Worm (Caenorhabditis elegans) whole organism, L1 larva: ENCODE measurements around the gene Y75B8A.32.

Experiments
- C04F5.9 ChIP-seq: sonication (generic microtip); optimal IDR thresholded peaks from 2 replicates; lab custom pipeline; 2016; ENCODE audit warnings: missing genetic modification characterization, missing compliant biosample characterization
- C16A3.4 ChIP-seq: fragments of 150-350 bp; optimal IDR thresholded peaks from 2 replicates; lab custom pipeline; 2014; ENCODE audit warnings: missing biosample characterization, missing genetic modification characterization
- alr-1 ChIP-seq: fragments of 200-800 bp; sonication (Bioruptor generic); optimal IDR thresholded peaks from 2 replicates; lab custom pipeline; 2018; ENCODE audit warnings: borderline replicate concordance, mild to moderate bottlenecking, missing genetic modification characterization, missing compliant biosample characterization
- ceh-8 ChIP-seq: fragments of 200-800 bp; sonication (Bioruptor generic); optimal IDR thresholded peaks from 2 replicates; lab custom pipeline; 2018; ENCODE audit warnings: mild to moderate bottlenecking, missing genetic modification characterization, moderate library complexity, missing compliant biosample characterization
- ceh-90 ChIP-seq: sonication (generic microtip); optimal IDR thresholded peaks from 2 replicates; lab custom pipeline; 2016; ENCODE audit warnings: missing genetic modification characterization, missing compliant biosample characterization
- dpl-1 ChIP-seq, 3 experiments: fragments of 150-350 bp in 2 of 3; sonication (generic microtip) in 1 of 3; optimal IDR thresholded peaks; 2 replicates each; lab custom pipeline; 2014 to 2017; ENCODE audit warnings: missing biosample characterization in 3 of 3, missing genetic modification characterization in 3 of 3, missing genetic modification reagents in 3 of 3
- efl-1 ChIP-seq, 4 experiments: fragments of 150-350 bp; optimal IDR thresholded peaks in 3 of 4; peaks in 1 of 4; 1 replicate in 1 of 4; 2 replicates in 3 of 4; lab custom pipeline; 2014; ENCODE audit warnings: missing biosample characterization in 2 of 4, missing genetic modification characterization in 2 of 4, missing genetic modification reagents in 2 of 4
- efl-3 ChIP-seq: fragments of 200-800 bp; sonication (Bioruptor generic); optimal IDR thresholded peaks from 2 replicates; lab custom pipeline; 2018; ENCODE audit warnings: mild to moderate bottlenecking, missing genetic modification characterization, missing compliant biosample characterization
- egl-27 ChIP-seq, 2 experiments: fragments of 150-350 bp in 1 of 2; sonication (generic microtip); optimal IDR thresholded peaks; 3 replicates each; lab custom pipeline; 2017 to 2018; ENCODE audit warnings: missing biosample characterization in 2 of 2, missing genetic modification characterization in 2 of 2, missing genetic modification reagents in 2 of 2
- fkh-10 ChIP-seq: sonication (generic microtip); optimal IDR thresholded peaks from 2 replicates; lab custom pipeline; 2017; ENCODE audit warnings: missing biosample characterization, missing genetic modification reagents, missing genetic modification characterization
- fkh-4 ChIP-seq: sonication (generic microtip); optimal IDR thresholded peaks from 2 replicates; lab custom pipeline; 2016; ENCODE audit warnings: missing compliant biosample characterization, missing genetic modification characterization, borderline replicate concordance
- hpl-2 ChIP-seq: fragments of 150-350 bp; optimal IDR thresholded peaks from 2 replicates; lab custom pipeline; 2014; ENCODE audit warnings: missing biosample characterization, missing genetic modification reagents, missing genetic modification characterization
- irx-1 ChIP-seq: sonication (generic microtip); optimal IDR thresholded peaks from 2 replicates; lab custom pipeline; 2016; ENCODE audit warnings: missing genetic modification characterization, missing compliant biosample characterization
- lin-13 ChIP-seq: fragments of 150-350 bp; optimal IDR thresholded peaks from 2 replicates; lab custom pipeline; 2014; ENCODE audit warnings: missing biosample characterization, missing genetic modification reagents, missing genetic modification characterization
- lir-3 ChIP-seq: sonication (generic microtip); optimal IDR thresholded peaks from 2 replicates; lab custom pipeline; 2016; ENCODE audit warnings: mild to moderate bottlenecking, missing genetic modification characterization, moderate library complexity, missing compliant biosample characterization; ENCODE audit not compliant: poor library complexity
- mab-9 ChIP-seq: fragments of 200-800 bp; sonication (Bioruptor generic); IDR thresholded peaks from 2 replicates; pipeline ENCODE4 v1.3.6; 2022; ENCODE audit warnings: missing genetic modification reagents, missing genetic modification characterization, missing compliant biosample characterization
- mef-2 ChIP-seq: fragments of 150-350 bp; optimal IDR thresholded peaks from 2 replicates; lab custom pipeline; 2014; ENCODE audit warnings: missing biosample characterization, missing genetic modification characterization
- nhr-12 ChIP-seq: sonication (generic microtip); optimal IDR thresholded peaks from 2 replicates; lab custom pipeline; 2017; ENCODE audit warnings: missing biosample characterization, missing genetic modification characterization
- nhr-19 ChIP-seq: fragments of 200-800 bp; sonication (Bioruptor generic); conservative IDR thresholded peaks from 2 replicates; pipeline ENCODE4 v1.3.6; 2022; ENCODE audit warnings: missing genetic modification characterization, missing compliant biosample characterization
- nhr-20 ChIP-seq: sonication (generic microtip); optimal IDR thresholded peaks from 2 replicates; lab custom pipeline; 2016; ENCODE audit warnings: mild to moderate bottlenecking, missing genetic modification characterization, missing compliant biosample characterization
- nhr-47 ChIP-seq: sonication (generic microtip); optimal IDR thresholded peaks from 2 replicates; lab custom pipeline; 2016; ENCODE audit warnings: mild to moderate bottlenecking, missing genetic modification characterization, moderate library complexity, missing compliant biosample characterization
- nhr-77 ChIP-seq: fragments of 150-350 bp; optimal IDR thresholded peaks from 2 replicates; lab custom pipeline; 2014; ENCODE audit warnings: missing biosample characterization, missing genetic modification characterization
- pag-3 ChIP-seq: sonication (generic microtip); optimal IDR thresholded peaks from 2 replicates; lab custom pipeline; 2017; ENCODE audit warnings: missing genetic modification characterization, mild to moderate bottlenecking, missing compliant biosample characterization, antibody characterized with exemption, borderline replicate concordance; ENCODE audit not compliant: insufficient read depth
- pqm-1 ChIP-seq: sonication (generic microtip); optimal IDR thresholded peaks from 3 replicates; lab custom pipeline; 2017; ENCODE audit warnings: missing biosample characterization, missing genetic modification characterization
- skn-1 ChIP-seq: fragments of 150-350 bp; optimal IDR thresholded peaks from 2 replicates; lab custom pipeline; 2014; ENCODE audit warnings: missing biosample characterization, missing genetic modification characterization
- snu-23 ChIP-seq: sonication (generic microtip); optimal IDR thresholded peaks from 2 replicates; lab custom pipeline; 2016; ENCODE audit warnings: missing genetic modification characterization, missing compliant biosample characterization
- sptf-1 ChIP-seq: fragments of 150-350 bp; optimal IDR thresholded peaks from 2 replicates; lab custom pipeline; 2014; ENCODE audit warnings: missing biosample characterization, missing genetic modification characterization
- unc-30 ChIP-seq: sonication (generic microtip); optimal IDR thresholded peaks from 2 replicates; lab custom pipeline; 2017; ENCODE audit warnings: missing biosample characterization, missing genetic modification characterization
- unc-62 ChIP-seq: fragments of 150-350 bp; optimal IDR thresholded peaks from 2 replicates; lab custom pipeline; 2014; ENCODE audit warnings: missing biosample characterization, missing genetic modification reagents, missing genetic modification characterization
- unc-86 ChIP-seq: sonication (generic microtip); optimal IDR thresholded peaks from 2 replicates; lab custom pipeline; 2016; ENCODE audit warnings: missing genetic modification characterization, missing compliant biosample characterization

Y75B8A.32 gene

ce11 chrIII:12377198-12377662, 18.9 kb upstream of the Y75B8A.32 start, which contains the start of gene pph-4.2 (continued):
- TF ChIP-seq nhr-77 (tag; lab: Kevin White, UChicago) (no peak), hpl-2 (GFP tag; lab: Kevin White, UChicago) (no peak), unc-30 (tag; lab: Kevin White, UChicago) (no peak)

DNA sequence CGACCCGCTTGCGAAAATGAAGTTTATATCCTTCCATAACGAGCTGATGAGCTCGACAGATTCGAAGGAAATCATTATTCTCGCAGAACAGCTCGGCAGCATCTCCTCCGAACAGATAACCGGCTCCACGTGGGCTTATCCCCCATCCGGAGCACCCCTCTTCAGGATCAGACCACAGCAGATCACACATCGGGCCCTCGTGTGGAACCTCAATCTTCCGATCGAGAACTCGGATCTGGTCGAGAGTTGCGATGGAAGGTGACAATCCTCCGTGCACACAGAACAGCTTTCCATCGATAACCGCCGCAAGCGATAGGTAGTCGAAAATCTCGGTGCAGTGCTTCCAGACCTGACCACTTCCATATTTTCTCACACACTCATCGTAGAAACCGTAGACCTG, 17.3 kb upstream of the Y75B8A.32 start:
- no peak for TF ChIP-seq lin-13
- TF ChIP-seq mef-2 (tag; lab: Kevin White, UChicago): no peak
- no peak for TF ChIP-seq nhr-47
- no peak for TF ChIP-seq sptf-1 (tag; lab: Kevin White, UChicago)
- no peak for TF ChIP-seq unc-86 (tag; lab: Kevin White, UChicago)

- TF ChIP-seq skn-1 (tag; lab: Kevin White, UChicago) (no peak), ceh-8 (GFP tag; lab: Kevin White, UChicago) (no peak), unc-62 (no peak), nhr-19 (GFP tag; lab: Robert Waterston, UW) (no peak), irx-1 (tag; lab: Kevin White, UChicago) (no peak), mab-9 (GFP tag; lab: Robert Waterston, UW) (no peak), lir-3 (tag; lab: Kevin White, UChicago) (no peak), unc-86 (tag; lab: Kevin White, UChicago) (no peak), C16A3.4 (no peak), snu-23 (GFP tag; lab: Kevin White, UChicago) (no peak), C04F5.9 (no peak), fkh-4 (tag; lab: Kevin White, UChicago) (no peak), nhr-12 (tag; lab: Kevin White, UChicago) (no peak), dpl-1 (GFP tag; optimal IDR thresholded peaks at IDR 0.05; lab: Kevin White, UChicago) (no peak), ceh-90 (tag; lab: Kevin White, UChicago) (no peak), fkh-10 (no peak), nhr-20 (tag; lab: Kevin White, UChicago) (no peak), pag-3 (tag; lab: Kevin White, UChicago) (no peak), lin-13 (no peak), efl-3 (GFP tag; lab: Kevin White, UChicago) (no peak)
Measured at ce11 chrIII:12373807-12374266, 15.5 kb upstream of the Y75B8A.32 start, which contains the start of gene glrx-5. TSS of gene glrx-5 (minus strand) at chrIII:12373857.

DNA sequence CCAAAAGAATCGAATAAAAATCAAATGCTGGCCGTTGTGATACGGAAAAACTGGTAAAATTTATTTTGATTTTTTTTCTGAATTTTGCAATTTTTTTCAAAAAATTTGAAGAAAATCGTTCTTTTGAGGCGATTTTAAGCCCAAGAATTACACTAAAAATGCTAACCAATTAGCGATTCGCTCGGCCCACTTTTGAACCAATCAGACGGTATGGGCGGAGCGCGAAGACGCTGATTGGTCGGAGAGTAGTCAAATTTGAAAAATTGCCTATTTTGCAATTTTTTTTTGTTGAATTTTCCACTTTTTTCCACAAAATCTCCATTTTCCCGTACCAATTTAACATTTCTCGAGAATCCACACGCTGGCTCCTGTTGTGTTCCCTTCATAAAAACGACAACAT, 14.9 kb upstream of the Y75B8A.32 start:
- TF ChIP-seq nhr-77 (tag; lab: Kevin White, UChicago) (no peak), ceh-8 (GFP tag; lab: Kevin White, UChicago) (no peak), egl-27 (tag; optimal IDR thresholded peaks at IDR 0.05; lab: Kevin White, UChicago) (no peak), alr-1 (tag; lab: Kevin White, UChicago) (no peak), pqm-1 (no peak)

DNA sequence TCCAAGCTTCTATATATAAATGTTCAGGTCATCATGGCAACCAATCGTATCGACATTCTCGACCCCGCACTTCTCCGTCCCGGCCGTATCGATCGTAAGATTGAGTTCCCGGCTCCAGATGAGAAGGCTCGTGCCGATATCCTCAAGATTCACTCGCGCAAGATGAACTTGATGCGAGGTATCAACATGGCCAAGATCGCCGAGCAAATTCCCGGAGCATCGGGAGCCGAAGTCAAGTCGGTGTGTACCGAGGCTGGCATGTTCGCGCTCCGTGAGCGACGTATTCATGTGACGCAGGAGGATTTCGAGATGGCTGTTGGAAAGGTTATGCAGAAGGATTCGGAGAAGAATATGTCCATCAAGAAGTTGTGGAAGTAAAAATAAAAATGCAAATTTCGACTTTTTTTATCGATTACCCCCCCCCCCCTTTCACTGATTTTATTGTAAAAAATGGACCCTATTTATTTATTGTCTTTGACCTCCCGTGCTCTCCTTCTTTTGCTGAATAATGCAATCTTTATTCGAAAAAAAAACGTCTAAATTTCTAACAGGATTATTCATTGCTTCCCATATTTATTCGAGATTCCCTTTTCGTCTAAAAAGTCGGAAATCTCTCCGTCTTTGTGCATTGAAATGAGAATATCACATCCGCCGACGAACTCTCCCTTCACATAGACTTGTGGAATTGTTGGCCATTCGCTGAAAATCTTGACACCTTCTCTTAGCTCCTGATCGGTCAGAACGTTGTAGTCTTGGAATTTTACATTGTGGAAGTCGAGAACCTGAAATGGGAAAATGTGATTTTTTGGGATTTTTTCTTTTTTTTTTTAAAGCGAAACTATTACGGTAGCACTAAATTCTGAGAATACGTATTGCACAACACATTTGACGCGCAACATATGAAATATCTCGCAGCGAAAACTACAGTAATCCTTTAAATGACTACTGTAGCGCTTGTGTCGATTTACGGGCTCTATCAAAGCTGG, 14.0 kb upstream of the Y75B8A.32 start:
- TF ChIP-seq nhr-47: no peak
- no peak for TF ChIP-seq efl-1 (optimal IDR thresholded peaks at IDR 0.05; lab: Kevin White, UChicago)
- TF ChIP-seq efl-1 (GFP tag; optimal IDR thresholded peaks at IDR 0.05 in 1 of 2; lab: Kevin White, UChicago): peak in 1 of 2 experiments; percentile 21
